Fruit fly (Drosophila melanogaster) whole organism, embryonic: ENCODE results near the gene Gycbeta100B.

Source experiments
- Aef1 ChIP-seq: fragments of 200-800 bp; sonication (Bioruptor generic); IDR thresholded peaks from 3 replicates; pipeline ENCODE4 v1.3.6; 2022; ENCODE audit warnings: missing biosample characterization, missing genetic modification characterization
- B-H1 ChIP-seq: fragments of 200-800 bp; sonication (Bioruptor generic); IDR thresholded peaks from 3 replicates; pipeline ENCODE4 v1.3.6; 2022; ENCODE audit warnings: missing biosample characterization, missing genetic modification characterization
- BtbVII ChIP-seq: fragments of 200-800 bp; sonication (Bioruptor generic); optimal IDR thresholded peaks from 3 replicates; lab custom pipeline; 2017; ENCODE audit warnings: missing biosample characterization, mild to moderate bottlenecking, missing genetic modification characterization
- Bteb2 ChIP-seq: fragments of 200-800 bp; sonication (Bioruptor generic); optimal IDR thresholded peaks from 2 replicates; lab custom pipeline; 2016; ENCODE audit warnings: missing biosample characterization, missing genetic modification characterization
- CG10366 ChIP-seq: fragments of 200-800 bp; sonication (Bioruptor generic); IDR thresholded peaks from 2 replicates; pipeline ENCODE4 v1.3.6; 2022; ENCODE audit warnings: missing biosample characterization, missing genetic modification characterization
- CG10431 ChIP-seq: fragments of 200-800 bp; sonication (Bioruptor generic); optimal IDR thresholded peaks from 3 replicates; lab custom pipeline; 2018; ENCODE audit warnings: missing biosample characterization, mild to moderate bottlenecking, missing genetic modification characterization
- CG11723 ChIP-seq: fragments of 200-800 bp; sonication (Bioruptor generic); optimal IDR thresholded peaks from 2 replicates; lab custom pipeline; 2017; ENCODE audit warnings: missing biosample characterization, mild to moderate bottlenecking, missing genetic modification characterization
- CG12744 ChIP-seq: fragments of 200-800 bp; sonication (Bioruptor generic); optimal IDR thresholded peaks from 2 replicates; lab custom pipeline; 2016; ENCODE audit warnings: missing biosample characterization, missing genetic modification characterization
- CG13123 ChIP-seq: fragments of 200-800 bp; sonication (Bioruptor generic); optimal IDR thresholded peaks from 2 replicates; lab custom pipeline; 2016; ENCODE audit warnings: missing biosample characterization, missing genetic modification characterization
- CG18476 ChIP-seq: fragments of 200-800 bp; sonication (Bioruptor generic); optimal IDR thresholded peaks from 2 replicates; lab custom pipeline; 2016; ENCODE audit warnings: missing biosample characterization, mild to moderate bottlenecking, missing genetic modification characterization
- CG2129 ChIP-seq: fragments of 200-800 bp; sonication (Bioruptor generic); IDR thresholded peaks from 2 replicates; pipeline ENCODE4 v1.3.6; 2022; ENCODE audit warnings: missing biosample characterization, missing genetic modification characterization; ENCODE audit not compliant: partially characterized antibody
- CG2678 ChIP-seq: fragments of 200-800 bp; sonication (Bioruptor generic); optimal IDR thresholded peaks from 3 replicates; lab custom pipeline; 2019; ENCODE audit warnings: missing biosample characterization, mild to moderate bottlenecking, missing genetic modification characterization, moderate library complexity
- CG2712 ChIP-seq: fragments of 200-800 bp; optimal IDR thresholded peaks from 3 replicates; lab custom pipeline; 2019; ENCODE audit warnings: missing biosample characterization, mild to moderate bottlenecking, missing genetic modification characterization, moderate library complexity
- CG3407 ChIP-seq: fragments of 200-800 bp; sonication (Bioruptor generic); optimal IDR thresholded peaks from 2 replicates; lab custom pipeline; 2018; ENCODE audit warnings: missing biosample characterization, mild to moderate bottlenecking, missing genetic modification characterization
- CG8944 ChIP-seq: fragments of 200-800 bp; sonication (Bioruptor generic); optimal IDR thresholded peaks from 3 replicates; lab custom pipeline; 2016; ENCODE audit warnings: missing biosample characterization, missing genetic modification characterization
- Dp ChIP-seq: fragments of 200-800 bp; sonication (Bioruptor generic); optimal IDR thresholded peaks from 2 replicates; lab custom pipeline; 2018; ENCODE audit warnings: missing biosample characterization, mild to moderate bottlenecking, missing genetic modification characterization, moderate library complexity
- Eip74EF ChIP-seq, 2 experiments: fragments of 200-800 bp in 1 of 2; fragments of >200 bp in 1 of 2; sonication (Bioruptor generic) in 1 of 2; optimal IDR thresholded peaks; 2 replicates each; lab custom pipeline; 2017 to 2019; ENCODE audit warnings: missing biosample characterization in 2 of 2, missing genetic modification characterization in 2 of 2, mild to moderate bottlenecking in 1 of 2, moderate library complexity in 1 of 2
- Ets97D ChIP-seq: fragments of 200-800 bp; sonication (Bioruptor generic); optimal IDR thresholded peaks from 3 replicates; lab custom pipeline; 2016; ENCODE audit warnings: missing biosample characterization, missing genetic modification characterization
- HHEX ChIP-seq: fragments of 200-800 bp; sonication (Bioruptor generic); optimal IDR thresholded peaks from 3 replicates; lab custom pipeline; 2017; ENCODE audit warnings: missing biosample characterization, mild to moderate bottlenecking, missing genetic modification characterization, missing genetic modification reagents
- HLH3B ChIP-seq: fragments of 200-800 bp; sonication (Bioruptor generic); IDR thresholded peaks from 2 replicates; pipeline ENCODE4 v1.3.6; 2022; ENCODE audit warnings: missing biosample characterization, missing genetic modification characterization
- HLHmδ ChIP-seq: fragments of 200-800 bp; sonication (Bioruptor generic); optimal IDR thresholded peaks from 2 replicates; lab custom pipeline; 2018; ENCODE audit warnings: missing biosample characterization, mild to moderate bottlenecking, missing genetic modification characterization, moderate library complexity
- HmgD ChIP-seq: fragments of 200-800 bp; sonication (Bioruptor generic); optimal IDR thresholded peaks from 3 replicates; lab custom pipeline; 2016; ENCODE audit warnings: missing biosample characterization, missing genetic modification characterization
- Hr51 ChIP-seq, 2 experiments: fragments of 200-800 bp; sonication (Bioruptor generic); optimal IDR thresholded peaks; 2 replicates in 1 of 2; 3 replicates in 1 of 2; lab custom pipeline; 2016 to 2018; ENCODE audit warnings: missing biosample characterization in 2 of 2, missing genetic modification characterization in 2 of 2, mild to moderate bottlenecking in 1 of 2, moderate library complexity in 1 of 2
- Kr ChIP-seq: fragments of 200-800 bp; sonication (Bioruptor generic); optimal IDR thresholded peaks from 2 replicates; lab custom pipeline; 2017; ENCODE audit warnings: missing biosample characterization, mild to moderate bottlenecking, missing genetic modification characterization
- Myb ChIP-seq: fragments of 200-800 bp; sonication (Bioruptor generic); optimal IDR thresholded peaks from 2 replicates; lab custom pipeline; 2016; ENCODE audit warnings: missing biosample characterization, missing genetic modification characterization
- Neu2 ChIP-seq: fragments of 200-800 bp; sonication (Bioruptor generic); optimal IDR thresholded peaks from 3 replicates; lab custom pipeline; 2016; ENCODE audit warnings: missing biosample characterization, missing genetic modification characterization, borderline replicate concordance
- Poxn ChIP-seq: fragments of 200-800 bp; sonication (Bioruptor generic); IDR thresholded peaks from 2 replicates; pipeline ENCODE4 v1.3.6; 2022; ENCODE audit warnings: missing biosample characterization, missing genetic modification characterization
- Trl ChIP-seq, 3 experiments: fragments of >200 bp in 2 of 3; fragments of 200-800 bp in 1 of 3; sonication (Bioruptor generic) in 1 of 3; optimal IDR thresholded peaks; 2 replicates in 1 of 3; 3 replicates in 2 of 3; lab custom pipeline; 2016 to 2017; ENCODE audit warnings: missing biosample characterization in 1 of 3, missing genetic modification characterization in 1 of 3
- al ChIP-seq: fragments of 200-800 bp; sonication (Bioruptor generic); IDR thresholded peaks from 2 replicates; pipeline ENCODE4 v1.3.6; 2022; ENCODE audit warnings: missing biosample characterization, missing genetic modification characterization
- az2 ChIP-seq: fragments of 200-800 bp; sonication (Bioruptor generic); optimal IDR thresholded peaks from 3 replicates; lab custom pipeline; 2016; ENCODE audit warnings: missing biosample characterization, missing genetic modification characterization
- caup ChIP-seq: fragments of 200-800 bp; sonication (Bioruptor generic); optimal IDR thresholded peaks from 3 replicates; lab custom pipeline; 2017; ENCODE audit warnings: missing biosample characterization, mild to moderate bottlenecking, missing genetic modification characterization, moderate library complexity; ENCODE audit not compliant: severe bottlenecking
- crol ChIP-seq: fragments of 200-800 bp; sonication (Bioruptor generic); IDR thresholded peaks from 2 replicates; pipeline ENCODE4 v1.3.6; 2022; ENCODE audit warnings: missing biosample characterization, missing genetic modification characterization
- dmrt99B ChIP-seq: fragments of 200-800 bp; sonication (Bioruptor generic); optimal IDR thresholded peaks from 2 replicates; lab custom pipeline; 2018; ENCODE audit warnings: missing biosample characterization, mild to moderate bottlenecking, missing genetic modification characterization, moderate library complexity
- eve ChIP-seq, 2 experiments: fragments of >200 bp; optimal IDR thresholded peaks; 2 replicates each; lab custom pipeline; 2017; ENCODE audit warnings: missing biosample characterization in 2 of 2, missing genetic modification characterization in 2 of 2
- gro ChIP-seq: fragments of 200-800 bp; sonication (Bioruptor generic); optimal IDR thresholded peaks from 2 replicates; lab custom pipeline; 2016; ENCODE audit warnings: missing biosample characterization, missing genetic modification characterization
- hkb ChIP-seq, 2 experiments: fragments of 200-800 bp in 1 of 2; fragments of >200 bp in 1 of 2; sonication (Bioruptor generic) in 1 of 2; IDR thresholded peaks in 1 of 2; optimal IDR thresholded peaks in 1 of 2; 2 replicates each; pipeline versions ENCODE4 v1.3.6 to Lab custom; 2017 to 2022; ENCODE audit warnings: missing biosample characterization in 1 of 2, missing genetic modification characterization in 1 of 2
- insv ChIP-seq, 2 experiments: fragments of 200-800 bp; sonication (Bioruptor generic); optimal IDR thresholded peaks; 3 replicates each; lab custom pipeline; 2016 to 2018; ENCODE audit warnings: missing biosample characterization in 2 of 2, missing genetic modification characterization in 2 of 2
- jigr1 ChIP-seq: fragments of 200-800 bp; sonication (Bioruptor generic); IDR thresholded peaks from 3 replicates; pipeline ENCODE4 v1.3.6; 2022; ENCODE audit warnings: missing biosample characterization, missing genetic modification characterization
- kah ChIP-seq: fragments of 200-800 bp; sonication (Bioruptor generic); optimal IDR thresholded peaks from 2 replicates; lab custom pipeline; 2018; ENCODE audit warnings: missing biosample characterization, mild to moderate bottlenecking, missing genetic modification characterization
- klu ChIP-seq: fragments of 200-800 bp; sonication (Bioruptor generic); IDR thresholded peaks from 2 replicates; pipeline ENCODE4 v1.3.6; 2022; ENCODE audit warnings: missing biosample characterization, missing genetic modification characterization
- mirr ChIP-seq: fragments of 200-800 bp; sonication (Bioruptor generic); optimal IDR thresholded peaks from 3 replicates; lab custom pipeline; 2018; ENCODE audit warnings: missing biosample characterization, mild to moderate bottlenecking, missing genetic modification characterization
- nau ChIP-seq: fragments of 200-800 bp; sonication (Bioruptor generic); optimal IDR thresholded peaks from 3 replicates; lab custom pipeline; 2017; ENCODE audit warnings: missing biosample characterization, mild to moderate bottlenecking, missing genetic modification characterization, missing genetic modification reagents
- odd ChIP-seq: fragments of 200-800 bp; sonication (Bioruptor generic); optimal IDR thresholded peaks from 2 replicates; lab custom pipeline; 2017; ENCODE audit warnings: missing biosample characterization, mild to moderate bottlenecking, missing genetic modification characterization
- seq ChIP-seq: fragments of 200-800 bp; sonication (Bioruptor generic); IDR thresholded peaks from 2 replicates; pipeline ENCODE4 v1.3.6; 2022; ENCODE audit warnings: missing biosample characterization, missing genetic modification characterization
- shn ChIP-seq: fragments of 200-800 bp; sonication (Bioruptor generic); optimal IDR thresholded peaks from 3 replicates; lab custom pipeline; 2016; ENCODE audit warnings: missing biosample characterization, missing genetic modification characterization
- sima ChIP-seq: fragments of 200-800 bp; sonication (Bioruptor generic); optimal IDR thresholded peaks from 2 replicates; lab custom pipeline; 2016; ENCODE audit warnings: missing biosample characterization, missing genetic modification characterization
- slbo ChIP-seq: fragments of 200-800 bp; sonication (Bioruptor generic); IDR thresholded peaks from 2 replicates; pipeline ENCODE4 v1.3.6; 2022; ENCODE audit warnings: missing biosample characterization, missing genetic modification characterization
- sug ChIP-seq: fragments of 200-800 bp; optimal IDR thresholded peaks from 2 replicates; lab custom pipeline; 2019; ENCODE audit warnings: missing biosample characterization, mild to moderate bottlenecking, missing genetic modification characterization, moderate library complexity

The Gycbeta100B gene

dm6 chr3R:31222125-31222889 lies 88.1 kb downstream of the Gycbeta100B start (continued):
- TF ChIP-seq CG10366 (no peak), CG18476 (peak; percentile 76), BtbVII (GFP tag; lab: Kevin White, UChicago) (peak; percentile 70), HLHmδ (GFP tag; lab: Kevin White, UChicago) (no peak), HHEX (GFP tag; lab: Kevin White, UChicago) (peak; percentile 65), jigr1 (no peak), Ets97D (peak; percentile 38), CG12744 (peak; percentile 77), shn (peak; percentile 85), gro (GFP tag; lab: Kevin White, UChicago) (peak; percentile 69), CG11723 (GFP tag; lab: Kevin White, UChicago) (peak; percentile 61), Kr (GFP tag; lab: Kevin White, UChicago) (no peak), kah (GFP tag; lab: Kevin White, UChicago) (peak; percentile 34), CG13123 (peak; percentile 53), CG2712 (tag; lab: Kevin White, UChicago) (peak; percentile 89), al (GFP tag; lab: Robert Waterston, UW) (no peak), hkb (optimal IDR thresholded peaks at IDR 0.05; lab: Kevin White, UChicago) (peak; percentile 2), hkb (GFP tag; IDR thresholded peaks at IDR 0.05; lab: Robert Waterston, UW) (no peak), HLH3B (no peak), caup (GFP tag; lab: Kevin White, UChicago) (peak; percentile 89), sug (peak; percentile 72), odd (GFP tag; lab: Kevin White, UChicago) (peak; percentile 74), seq (GFP tag; lab: Robert Waterston, UW) (no peak), B-H1 (no peak), Myb (GFP tag; lab: Kevin White, UChicago) (peak; percentile 76), CG10431 (peak; percentile 57), Neu2 (GFP tag; lab: Kevin White, UChicago) (peak; percentile 16), Eip74EF (GFP tag; optimal IDR thresholded peaks at IDR 0.05; lab: Kevin White, UChicago) (peak in 1 of 2 experiments; percentile 66), Hr51 (GFP tag; optimal IDR thresholded peaks at IDR 0.05; lab: Kevin White, UChicago) (peak; percentile 80 to 85), crol (peak; percentile 82; the same call in 1 of the 2 replicates), CG2129 (GFP tag; lab: Robert Waterston, UW) (no peak), insv (GFP tag; optimal IDR thresholded peaks at IDR 0.05; lab: Kevin White, UChicago) (peak in 1 of 2 experiments; percentile 40), az2 (GFP tag; lab: Kevin White, UChicago) (peak; percentile 81), CG2678 (peak; percentile 91), Aef1 (no peak), dmrt99B (tag; lab: Kevin White, UChicago) (peak; percentile 89), Dp (GFP tag; lab: Kevin White, UChicago) (no peak), HmgD (GFP tag; lab: Kevin White, UChicago) (peak; percentile 79), CG8944 (peak; percentile 68), nau (GFP tag; lab: Kevin White, UChicago) (peak; percentile 77), CG3407 (GFP tag; lab: Kevin White, UChicago) (peak; percentile 73), Poxn (GFP tag; lab: Robert Waterston, UW) (no peak), mirr (peak; percentile 14), klu (GFP tag; lab: Robert Waterston, UW) (no peak), slbo (GFP tag; lab: Robert Waterston, UW) (no peak), Bteb2 (GFP tag; lab: Kevin White, UChicago) (peak; percentile 74), eve (GFP tag; optimal IDR thresholded peaks at IDR 0.05; lab: Kevin White, UChicago) (peak in 1 of 2 experiments; percentile 26), sima (GFP tag; lab: Kevin White, UChicago) (peak; percentile 46), Trl (optimal IDR thresholded peaks at IDR 0.05; lab: Kevin White, UChicago) (peak in 1 of 2 experiments; percentile 43), Trl (GFP tag; optimal IDR thresholded peaks at IDR 0.05; lab: Kevin White, UChicago) (peak; percentile 86)
